Worm (Caenorhabditis elegans): ENCODE measurements around the gene C31C9.6.

C31C9.6 gene

DNA sequence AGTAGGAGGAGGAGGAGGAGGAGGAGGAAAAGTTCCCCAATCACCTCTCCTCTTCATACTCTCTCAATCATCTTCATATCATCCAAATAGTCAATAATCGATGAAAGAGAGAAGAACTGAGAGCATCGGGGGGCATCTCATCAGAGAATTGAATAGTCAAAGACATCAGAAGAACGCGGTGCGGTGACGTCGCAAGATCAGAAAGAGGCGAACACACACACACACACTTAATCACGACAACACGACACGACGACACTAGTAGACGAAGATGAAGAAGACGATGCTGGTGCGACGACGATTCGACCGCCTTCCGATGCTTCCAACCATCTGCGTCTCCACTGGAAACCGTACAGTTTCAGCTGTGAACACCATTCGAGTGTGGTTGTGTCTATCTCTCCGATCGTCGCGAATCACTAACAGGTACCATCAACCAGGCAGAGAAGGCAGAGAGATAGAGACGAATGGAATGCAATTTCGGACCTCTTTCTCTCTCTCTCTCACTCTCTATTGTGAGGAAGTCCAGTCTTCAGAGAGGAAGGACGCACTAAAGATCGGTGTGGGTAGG, 16.7 kb upstream of the C31C9.6 start:
- TF ChIP-seq C16A3.4 (tag; optimal IDR thresholded peaks at IDR 0.05) (no peak), fkh-4 (tag; optimal IDR thresholded peaks at IDR 0.05; ENCODE audit: borderline replicate concordance) (no peak), fkh-8 (tag; optimal IDR thresholded peaks at IDR 0.05) (no peak), pqm-1 (tag; optimal IDR thresholded peaks at IDR 0.05) (no peak), hlh-17 (GFP tag; optimal IDR thresholded peaks at IDR 0.05; ENCODE audit: borderline replicate concordance) (no peak), ets-5 (GFP tag; IDR thresholded peaks at IDR 0.05) (no peak), efl-3 (GFP tag; optimal IDR thresholded peaks at IDR 0.05) (no peak), tlp-1 (tag; optimal IDR thresholded peaks at IDR 0.05) (no peak), zag-1 (tag; optimal IDR thresholded peaks at IDR 0.05) (no peak), irx-1 (tag; optimal IDR thresholded peaks at IDR 0.05) (no peak), lin-35 (GFP tag; optimal IDR thresholded peaks at IDR 0.05) (peak in 1 of 2 experiments; percentile 54), unc-86 (tag; optimal IDR thresholded peaks at IDR 0.05) (no peak), fkh-10 (GFP tag; optimal IDR thresholded peaks at IDR 0.05) (no peak), blmp-1 (tag; optimal IDR thresholded peaks at IDR 0.05) (peak; percentile 57), dpl-1 (GFP tag; optimal IDR thresholded peaks at IDR 0.05) (no peak), sptf-1 (tag; optimal IDR thresholded peaks at IDR 0.05) (no peak), unc-98 (GFP tag; IDR thresholded peaks at IDR 0.05) (no peak), ceh-8 (GFP tag; optimal IDR thresholded peaks at IDR 0.05) (no peak), rnt-1 (tag; optimal IDR thresholded peaks at IDR 0.05) (no peak), alr-1 (tag; optimal IDR thresholded peaks at IDR 0.05; ENCODE audit: borderline replicate concordance) (no peak), nhr-237 (tag; optimal IDR thresholded peaks at IDR 0.05) (no peak), hpl-2 (GFP tag; optimal IDR thresholded peaks at IDR 0.05) (no peak), mep-1 (tag; optimal IDR thresholded peaks at IDR 0.05) (no peak), Y116A8C.19 (tag; optimal IDR thresholded peaks at IDR 0.05; ENCODE audit: borderline replicate concordance) (no peak), nhr-11 (tag; optimal IDR thresholded peaks at IDR 0.05) (no peak), xbp-1 (tag; optimal IDR thresholded peaks at IDR 0.05) (no peak), lsy-2 (tag; optimal IDR thresholded peaks at IDR 0.05) (peak in 1 of 2 experiments; percentile 65), ceh-63 (GFP tag; optimal IDR thresholded peaks at IDR 0.05) (no peak), nhr-28 (tag; optimal IDR thresholded peaks at IDR 0.05) (no peak), efl-1 (optimal IDR thresholded peaks at IDR 0.05) (no peak), efl-1 (GFP tag; optimal IDR thresholded peaks at IDR 0.05 in 1 of 2) (peak in 1 of 2 experiments; percentile 20), snpc-4 (tag; optimal IDR thresholded peaks at IDR 0.05) (no peak), unc-130 (tag; optimal IDR thresholded peaks at IDR 0.05) (no peak), ces-1 (GFP tag; optimal IDR thresholded peaks at IDR 0.05) (no peak), sox-4 (tag; optimal IDR thresholded peaks at IDR 0.05) (no peak), lin-15B (tag; optimal IDR thresholded peaks at IDR 0.05) (no peak), nhr-19 (GFP tag; conservative IDR thresholded peaks at IDR 0.05) (peak; percentile 51; the same call in 1 of the 2 replicates), isw-1 (GFP tag; IDR thresholded peaks at IDR 0.05) (no peak), pax-3 (tag; optimal IDR thresholded peaks at IDR 0.05) (no peak), snu-23 (GFP tag; optimal IDR thresholded peaks at IDR 0.05) (peak; percentile 63), dsc-1 (tag; optimal IDR thresholded peaks at IDR 0.05) (no peak), unc-62 (GFP tag; optimal IDR thresholded peaks at IDR 0.05) (no peak), skn-1 (tag; optimal IDR thresholded peaks at IDR 0.05) (no peak), elt-3 (tag; optimal IDR thresholded peaks at IDR 0.05) (peak in 5 of 6 experiments; percentile 19 to 60 (median 41)), nhr-85 (tag) (peak; percentile 98), C04F5.9 (tag; optimal IDR thresholded peaks at IDR 0.05) (no peak), grh-1 (GFP tag; IDR thresholded peaks at IDR 0.05) (peak; percentile 44; the same call in 1 of the 2 replicates), swsn-7 (tag; optimal IDR thresholded peaks at IDR 0.05) (no peak), ceh-88 (GFP tag; IDR thresholded peaks at IDR 0.05) (no peak), ztf-4 (tag; optimal IDR thresholded peaks at IDR 0.05) (no peak), egl-13 (tag; optimal IDR thresholded peaks at IDR 0.05) (no peak), ztf-11 (tag; optimal IDR thresholded peaks at IDR 0.05) (no peak), ceh-90 (tag; optimal IDR thresholded peaks at IDR 0.05) (no peak), tbx-2 (tag; optimal IDR thresholded peaks at IDR 0.05) (peak; percentile 70)
